Worm (Caenorhabditis elegans) whole organism, early embryonic: ENCODE data around the gene svh-11.

ENCODE experiments used
- B0310.2 ChIP-seq: sonication (generic microtip); optimal IDR thresholded peaks from 2 replicates; lab custom pipeline; 2016; ENCODE audit warnings: mild to moderate bottlenecking, missing genetic modification characterization, missing compliant biosample characterization
- F13C5.2 ChIP-seq: sonication (generic microtip); optimal IDR thresholded peaks from 2 replicates; lab custom pipeline; 2017; ENCODE audit warnings: mild to moderate bottlenecking, missing genetic modification characterization, inconsistent platforms, missing compliant biosample characterization
- aly-1 ChIP-seq: sonication (generic microtip); optimal IDR thresholded peaks from 2 replicates; lab custom pipeline; 2016; ENCODE audit warnings: missing genetic modification characterization, missing compliant biosample characterization
- ama-1 ChIP-seq: fragments of 150-350 bp; optimal IDR thresholded peaks from 2 replicates; lab custom pipeline; 2014
- ceh-13 ChIP-seq: fragments of 200-800 bp; sonication (Bioruptor generic); optimal IDR thresholded peaks from 2 replicates; lab custom pipeline; 2018; ENCODE audit warnings: mild to moderate bottlenecking, missing genetic modification characterization, missing compliant biosample characterization
- ceh-36 ChIP-seq: sonication (generic microtip); optimal IDR thresholded peaks from 2 replicates; lab custom pipeline; 2016; ENCODE audit warnings: missing genetic modification characterization, inconsistent platforms, missing compliant biosample characterization
- ets-7 ChIP-seq: sonication (generic microtip); optimal IDR thresholded peaks from 2 replicates; lab custom pipeline; 2016; ENCODE audit warnings: missing genotype, missing genetic modification characterization, missing compliant biosample characterization
- flt-1 ChIP-seq: fragments of 200-800 bp; sonication (Bioruptor generic); IDR thresholded peaks from 2 replicates; pipeline ENCODE4 v1.3.6; 2022; ENCODE audit warnings: missing genetic modification characterization, missing compliant biosample characterization
- hmbx-1 ChIP-seq: sonication (generic microtip); optimal IDR thresholded peaks from 2 replicates; lab custom pipeline; 2016; ENCODE audit warnings: mild to moderate bottlenecking, missing genetic modification characterization, missing compliant biosample characterization
- hmg-4 ChIP-seq: fragments of 200-800 bp; sonication (Bioruptor generic); optimal IDR thresholded peaks from 2 replicates; lab custom pipeline; 2018; ENCODE audit warnings: mild to moderate bottlenecking, missing genetic modification characterization, missing compliant biosample characterization
- hnd-1 ChIP-seq: sonication (generic microtip); optimal IDR thresholded peaks from 2 replicates; lab custom pipeline; 2016; ENCODE audit warnings: missing genetic modification characterization, missing compliant biosample characterization
- pes-1 ChIP-seq: fragments of 200-800 bp; sonication (Bioruptor generic); IDR thresholded peaks from 2 replicates; pipeline ENCODE4 v1.3.6; 2022; ENCODE audit warnings: missing genetic modification reagents, missing genetic modification characterization, missing compliant biosample characterization
- scrt-1 ChIP-seq: fragments of 200-800 bp; sonication (Bioruptor generic); IDR thresholded peaks from 2 replicates; pipeline ENCODE4 v1.3.6; 2022; ENCODE audit warnings: missing genetic modification characterization, missing compliant biosample characterization
- sea-1 ChIP-seq: fragments of 200-800 bp; sonication (Bioruptor generic); conservative IDR thresholded peaks from 2 replicates; pipeline ENCODE4 v1.3.6; 2022; ENCODE audit warnings: missing genetic modification characterization, missing compliant biosample characterization
- tbx-11 ChIP-seq: fragments of 200-800 bp; sonication (Bioruptor generic); IDR thresholded peaks from 2 replicates; pipeline ENCODE4 v1.3.6; 2022; ENCODE audit warnings: missing genetic modification characterization, missing compliant biosample characterization
- tbx-37 ChIP-seq: fragments of 200-800 bp; sonication (Bioruptor generic); conservative IDR thresholded peaks from 2 replicates; pipeline ENCODE4 v1.3.6; 2022; ENCODE audit warnings: missing genetic modification reagents, missing genetic modification characterization, missing compliant biosample characterization
- tra-4 ChIP-seq: sonication (generic microtip); optimal IDR thresholded peaks from 2 replicates; lab custom pipeline; 2017; ENCODE audit warnings: missing genetic modification characterization, missing compliant biosample characterization

The svh-11 gene

ce11 chrV:2214428-2215038, 7.6 kb downstream of the svh-11 start, which contains the start of gene nhr-184:
Gene nhr-184, minus strand, starts transcription at chrV:2214478.
- TF ChIP-seq hmg-4 (GFP tag; lab: Kevin White, UChicago) (no peak), scrt-1 (GFP tag; lab: Robert Waterston, UW) (no peak), ama-1 (no peak), ceh-13 (GFP tag; lab: Kevin White, UChicago) (no peak), aly-1 (tag; lab: Kevin White, UChicago) (no peak), tbx-11 (GFP tag; lab: Robert Waterston, UW) (no peak), pes-1 (GFP tag; lab: Robert Waterston, UW) (no peak), hmbx-1 (tag; lab: Kevin White, UChicago) (no peak), flt-1 (GFP tag; lab: Robert Waterston, UW) (no peak), B0310.2 (tag; lab: Kevin White, UChicago) (no peak), tbx-37 (GFP tag; lab: Robert Waterston, UW) (no peak), tra-4 (no peak), F13C5.2 (tag; lab: Kevin White, UChicago) (no peak), hnd-1 (tag; lab: Kevin White, UChicago) (no peak), sea-1 (no peak), ets-7 (tag; lab: Kevin White, UChicago) (no peak), ceh-36 (tag; lab: Kevin White, UChicago) (no peak)

ce11 chrV:2215352-2215751, 8.5 kb downstream of the svh-11 start, which contains the start of gene nstp-8:
Gene nstp-8, plus strand, starts transcription at chrV:2215652.
- TF ChIP-seq ama-1 = no peak
- TF ChIP-seq tbx-11 (GFP tag; lab: Robert Waterston, UW) = no peak
- TF ChIP-seq aly-1 (tag; lab: Kevin White, UChicago) = no peak
- no peak for TF ChIP-seq tra-4
- no peak for TF ChIP-seq hmbx-1 (tag; lab: Kevin White, UChicago)
- TF ChIP-seq hnd-1 (tag; lab: Kevin White, UChicago) = no peak
- no peak for TF ChIP-seq ceh-13 (GFP tag; lab: Kevin White, UChicago)
- no peak for TF ChIP-seq scrt-1 (GFP tag; lab: Robert Waterston, UW)
- no peak for TF ChIP-seq ets-7 (tag; lab: Kevin White, UChicago)

ce11 chrV:2216927-2217326, 10.0 kb downstream of the svh-11 start:
- TF ChIP-seq ceh-13 (GFP tag; lab: Kevin White, UChicago) (no peak), hmg-4 (GFP tag; lab: Kevin White, UChicago) (no peak), ama-1 (no peak), aly-1 (tag; lab: Kevin White, UChicago) (no peak), B0310.2 (tag; lab: Kevin White, UChicago) (no peak), tbx-11 (GFP tag; lab: Robert Waterston, UW) (no peak), pes-1 (GFP tag; lab: Robert Waterston, UW) (no peak), hnd-1 (tag; lab: Kevin White, UChicago) (no peak), ceh-36 (tag; lab: Kevin White, UChicago) (no peak), tbx-37 (GFP tag; lab: Robert Waterston, UW) (no peak)

ce11 chrV:2218803-2219202, 11.9 kb downstream of the svh-11 start, which contains the start of gene nhr-56:
Gene nhr-56, plus strand, starts transcription at chrV:2219004.
- no peak for TF ChIP-seq aly-1 (tag; lab: Kevin White, UChicago)
- TF ChIP-seq F13C5.2 (tag; lab: Kevin White, UChicago) = no peak
- TF ChIP-seq tbx-11 (GFP tag; lab: Robert Waterston, UW) = no peak
- TF ChIP-seq hmbx-1 (tag; lab: Kevin White, UChicago) = no peak
- TF ChIP-seq ceh-36 (tag; lab: Kevin White, UChicago) = no peak
- no peak for TF ChIP-seq hnd-1 (tag; lab: Kevin White, UChicago)
- no peak for TF ChIP-seq tra-4
- no peak for TF ChIP-seq pes-1 (GFP tag; lab: Robert Waterston, UW)
- TF ChIP-seq ets-7 (tag; lab: Kevin White, UChicago) = no peak
- no peak for TF ChIP-seq ama-1
- no peak for TF ChIP-seq flt-1 (GFP tag; lab: Robert Waterston, UW)
- no peak for TF ChIP-seq scrt-1 (GFP tag; lab: Robert Waterston, UW)
- no peak for TF ChIP-seq B0310.2 (tag; lab: Kevin White, UChicago)
- TF ChIP-seq hmg-4 (GFP tag; lab: Kevin White, UChicago) = no peak
- no peak for TF ChIP-seq tbx-37 (GFP tag; lab: Robert Waterston, UW)
- TF ChIP-seq ceh-13 (GFP tag; lab: Kevin White, UChicago) = no peak
- no peak for TF ChIP-seq sea-1

ce11 chrV:2221764-2222163, 14.9 kb downstream of the svh-11 start, which contains the start of gene nhr-128:
Gene nhr-128, plus strand, starts transcription at chrV:2222064.
- TF ChIP-seq tbx-11 (GFP tag; lab: Robert Waterston, UW) = no peak
- TF ChIP-seq F13C5.2 (tag; lab: Kevin White, UChicago) = no peak
- TF ChIP-seq sea-1 = no peak
- TF ChIP-seq hnd-1 (tag; lab: Kevin White, UChicago) = no peak
- no peak for TF ChIP-seq hmbx-1 (tag; lab: Kevin White, UChicago)
- no peak for TF ChIP-seq scrt-1 (GFP tag; lab: Robert Waterston, UW)
- TF ChIP-seq ceh-13 (GFP tag; lab: Kevin White, UChicago) = no peak
- TF ChIP-seq pes-1 (GFP tag; lab: Robert Waterston, UW) = no peak
- no peak for TF ChIP-seq ets-7 (tag; lab: Kevin White, UChicago)
- TF ChIP-seq B0310.2 (tag; lab: Kevin White, UChicago) = no peak
- no peak for TF ChIP-seq ama-1
- no peak for TF ChIP-seq tra-4
- TF ChIP-seq ceh-36 (tag; lab: Kevin White, UChicago) = no peak
- no peak for TF ChIP-seq flt-1 (GFP tag; lab: Robert Waterston, UW)
- TF ChIP-seq aly-1 (tag; lab: Kevin White, UChicago) = no peak
- no peak for TF ChIP-seq hmg-4 (GFP tag; lab: Kevin White, UChicago)
- TF ChIP-seq tbx-37 (GFP tag; lab: Robert Waterston, UW) = no peak

- TF ChIP-seq ceh-36 (tag; lab: Kevin White, UChicago) = no peak
- TF ChIP-seq F13C5.2 (tag; lab: Kevin White, UChicago) = no peak
- no peak for TF ChIP-seq tbx-11 (GFP tag; lab: Robert Waterston, UW)
- TF ChIP-seq pes-1 (GFP tag; lab: Robert Waterston, UW) = no peak
These were observed 18.2 kb downstream of the svh-11 start, which contains the start of gene nhr-103 for ce11 chrV:2225130-2225529. Gene nhr-103, plus strand, starts transcription at chrV:2225430.
